Worm (Caenorhabditis elegans) whole organism, L3 larva: ENCODE data around the gene F39H12.1.

Experiments
- R02D3.7 ChIP-seq: fragments of 150-350 bp; optimal IDR thresholded peaks from 2 replicates; lab custom pipeline; 2014; ENCODE audit warnings: missing biosample characterization, missing genetic modification characterization
- aly-2 ChIP-seq: fragments of 150-350 bp; optimal IDR thresholded peaks from 2 replicates; lab custom pipeline; 2014; ENCODE audit warnings: missing biosample characterization, missing genetic modification characterization
- ama-1 ChIP-seq: fragments of 150-350 bp; optimal IDR thresholded peaks from 2 replicates; lab custom pipeline; 2018
- egl-27 ChIP-seq: sonication (generic microtip); optimal IDR thresholded peaks from 4 replicates; lab custom pipeline; 2017; ENCODE audit warnings: missing biosample characterization, missing genetic modification reagents, missing genetic modification characterization
- eor-1 ChIP-seq, 2 experiments: fragments of 150-350 bp; optimal IDR thresholded peaks; 2 replicates each; lab custom pipeline; 2014 to 2018; ENCODE audit warnings: missing biosample characterization in 2 of 2, missing genetic modification characterization in 2 of 2
- fos-1 ChIP-seq: fragments of 150-350 bp; optimal IDR thresholded peaks from 2 replicates; lab custom pipeline; 2014; ENCODE audit warnings: missing biosample characterization, missing genetic modification characterization
- lin-15B ChIP-seq: fragments of 150-350 bp; optimal IDR thresholded peaks from 2 replicates; lab custom pipeline; 2014; ENCODE audit warnings: missing biosample characterization, missing genetic modification characterization
- nhr-25 ChIP-seq: sonication (generic microtip); optimal IDR thresholded peaks from 2 replicates; lab custom pipeline; 2017; ENCODE audit warnings: missing biosample characterization, missing genetic modification characterization
- pqm-1 ChIP-seq: fragments of 150-350 bp; optimal IDR thresholded peaks from 2 replicates; lab custom pipeline; 2017; ENCODE audit warnings: missing biosample characterization, missing genetic modification characterization, inconsistent platforms
- skn-1 ChIP-seq: fragments of 150-350 bp; optimal IDR thresholded peaks from 2 replicates; lab custom pipeline; 2014; ENCODE audit warnings: missing biosample characterization, missing genetic modification characterization
- ztf-11 ChIP-seq: fragments of 150-350 bp; optimal IDR thresholded peaks from 2 replicates; lab custom pipeline; 2014; ENCODE audit warnings: missing biosample characterization, missing genetic modification characterization

DNA sequence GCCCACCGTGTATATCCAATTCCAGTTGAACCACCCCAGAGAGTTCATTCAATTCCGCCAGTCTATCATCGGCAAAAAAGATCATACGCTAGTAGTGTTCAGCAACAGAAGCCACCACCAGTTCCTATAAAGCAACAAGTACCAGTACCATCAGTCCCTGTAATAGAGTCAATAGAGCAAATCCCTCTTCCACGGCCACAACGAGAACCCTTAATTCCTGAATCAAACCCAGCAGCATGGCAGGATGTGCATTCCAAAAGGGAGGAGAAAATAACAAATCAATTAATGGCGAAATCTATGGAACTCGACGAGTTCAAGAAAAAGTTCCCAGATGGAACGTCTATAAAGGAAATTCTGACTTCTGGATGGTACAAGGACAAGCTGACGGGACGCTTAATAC, 44.7 kb upstream of the F39H12.1 start:
- TF ChIP-seq R02D3.7 (tag; lab: Kevin White, UChicago): no peak
- no peak for TF ChIP-seq skn-1
- no peak for TF ChIP-seq aly-2 (tag; lab: Kevin White, UChicago)
- no peak for TF ChIP-seq ztf-11 (tag; lab: Kevin White, UChicago)
- no peak for TF ChIP-seq fos-1 (tag; lab: Kevin White, UChicago)
- TF ChIP-seq lin-15B (tag; lab: Kevin White, UChicago): no peak
- no peak for TF ChIP-seq pqm-1 (tag; lab: Kevin White, UChicago)
- TF ChIP-seq ama-1 (lab: Kevin White, UChicago): no peak
- no peak for TF ChIP-seq eor-1 (tag; optimal IDR thresholded peaks at IDR 0.05; lab: Kevin White, UChicago)
- no peak for TF ChIP-seq egl-27
- TF ChIP-seq nhr-25 (tag; lab: Kevin White, UChicago): no peak
